Worm (Caenorhabditis elegans) whole organism, young adult: ENCODE measurements around the gene T23F6.2.
A peak's percentile ranks its signal among the peaks of the same experiment; 100 is the strongest.

Source experiments
- C17E4.6 ChIP-seq: fragments of 200-800 bp; sonication (Bioruptor generic); IDR thresholded peaks from 2 replicates; pipeline ENCODE4 v1.3.6; 2022; ENCODE audit warnings: missing genetic modification reagents, missing genetic modification characterization, missing compliant biosample characterization
- D2030.7 ChIP-seq: fragments of 200-800 bp; sonication (Bioruptor generic); IDR thresholded peaks from 2 replicates; pipeline ENCODE4 v1.3.6; 2022; ENCODE audit warnings: missing genetic modification reagents, missing genetic modification characterization, missing compliant biosample characterization
- F49E8.2 ChIP-seq: sonication (generic microtip); optimal IDR thresholded peaks from 3 replicates; lab custom pipeline; 2017; ENCODE audit warnings: missing genetic modification characterization, mild to moderate bottlenecking, missing compliant biosample characterization, antibody characterized with exemption, moderate library complexity; ENCODE audit not compliant: insufficient read depth
- F55B11.4 ChIP-seq: sonication (generic microtip); optimal IDR thresholded peaks from 2 replicates; lab custom pipeline; 2016; ENCODE audit warnings: missing compliant biosample characterization, missing genetic modification characterization, borderline replicate concordance; ENCODE audit not compliant: insufficient read depth
- F57A8.1 ChIP-seq: fragments of 200-800 bp; sonication (Bioruptor generic); optimal IDR thresholded peaks from 2 replicates; lab custom pipeline; 2018; ENCODE audit warnings: mild to moderate bottlenecking, missing genetic modification characterization, moderate library complexity, missing compliant biosample characterization
- T26A5.8 ChIP-seq: sonication (generic microtip); optimal IDR thresholded peaks from 2 replicates; lab custom pipeline; 2016; ENCODE audit warnings: missing genetic modification characterization, missing compliant biosample characterization
- Y53G8AR.9 ChIP-seq: fragments of 200-800 bp; sonication (Bioruptor generic); conservative IDR thresholded peaks from 2 replicates; pipeline ENCODE4 v1.3.6; 2022; ENCODE audit warnings: missing genetic modification reagents, missing genetic modification characterization, missing compliant biosample characterization
- Y67H2A.10 ChIP-seq: fragments of 200-800 bp; sonication (Bioruptor generic); conservative IDR thresholded peaks from 2 replicates; pipeline ENCODE4 v1.3.6; 2022; ENCODE audit warnings: missing genetic modification reagents, missing genetic modification characterization, missing compliant biosample characterization
- Y95B8A.8 ChIP-seq: fragments of 200-800 bp; sonication (Bioruptor generic); IDR thresholded peaks from 2 replicates; pipeline ENCODE4 v1.3.6; 2022; ENCODE audit warnings: missing genetic modification reagents, missing genetic modification characterization, missing compliant biosample characterization
- ZK185.1 ChIP-seq: sonication (generic microtip); optimal IDR thresholded peaks from 2 replicates; lab custom pipeline; 2016; ENCODE audit warnings: mild to moderate bottlenecking, missing genetic modification characterization, missing compliant biosample characterization; ENCODE audit not compliant: poor library complexity, severe bottlenecking
- akir-1 ChIP-seq: fragments of 200-800 bp; sonication (Bioruptor generic); optimal IDR thresholded peaks from 2 replicates; lab custom pipeline; 2018; ENCODE audit warnings: mild to moderate bottlenecking, missing genetic modification characterization, moderate library complexity, missing compliant biosample characterization
- attf-3 ChIP-seq: fragments of 200-800 bp; sonication (Bioruptor generic); conservative IDR thresholded peaks from 2 replicates; pipeline ENCODE4 v1.3.6; 2022; ENCODE audit warnings: missing genetic modification reagents, missing genetic modification characterization, missing compliant biosample characterization
- bed-2 ChIP-seq: fragments of 200-800 bp; sonication (Bioruptor generic); IDR thresholded peaks from 2 replicates; pipeline ENCODE4 v1.3.6; 2022; ENCODE audit warnings: missing genetic modification reagents, missing genetic modification characterization, missing compliant biosample characterization
- ceh-100 ChIP-seq: fragments of 200-800 bp; sonication (Bioruptor generic); IDR thresholded peaks from 2 replicates; pipeline ENCODE4 v1.3.6; 2022; ENCODE audit warnings: missing genetic modification reagents, missing genetic modification characterization, missing compliant biosample characterization
- ceh-79 ChIP-seq: sonication (generic microtip); optimal IDR thresholded peaks from 2 replicates; lab custom pipeline; 2017; ENCODE audit warnings: mild to moderate bottlenecking, missing genetic modification characterization, missing compliant biosample characterization
- dox-1 ChIP-seq: fragments of 200-800 bp; sonication (Bioruptor generic); IDR thresholded peaks from 2 replicates; pipeline ENCODE4 v1.3.6; 2022; ENCODE audit warnings: missing genetic modification reagents, missing genetic modification characterization, missing compliant biosample characterization
- dpl-1 ChIP-seq: fragments of 150-350 bp; optimal IDR thresholded peaks from 2 replicates; lab custom pipeline; 2014; ENCODE audit warnings: missing biosample characterization, missing genetic modification reagents, missing genetic modification characterization
- him-1 ChIP-seq: sonication (generic microtip); optimal IDR thresholded peaks from 2 replicates; lab custom pipeline; 2016; ENCODE audit warnings: missing genotype, missing genetic modification reagents, missing genetic modification characterization, missing compliant biosample characterization
- hmg-1.2 ChIP-seq: fragments of 200-800 bp; sonication (Bioruptor generic); IDR thresholded peaks from 2 replicates; pipeline ENCODE4 v1.3.6; 2022; ENCODE audit warnings: missing genetic modification reagents, missing genetic modification characterization, missing compliant biosample characterization
- let-607 ChIP-seq, 2 experiments: fragments of 200-800 bp in 1 of 2; sonication (Bioruptor generic) in 1 of 2; sonication (generic microtip) in 1 of 2; optimal IDR thresholded peaks; 2 replicates each; lab custom pipeline; 2016 to 2018; ENCODE audit warnings: mild to moderate bottlenecking in 2 of 2, missing compliant biosample characterization in 2 of 2, missing genetic modification characterization in 2 of 2, moderate library complexity in 2 of 2, missing genotype in 1 of 2
- lin-54 ChIP-seq: fragments of 200-800 bp; sonication (Bioruptor generic); optimal IDR thresholded peaks from 2 replicates; lab custom pipeline; 2018; ENCODE audit warnings: mild to moderate bottlenecking, missing genetic modification characterization, missing compliant biosample characterization
- lir-1 ChIP-seq: fragments of 200-800 bp; sonication (Bioruptor generic); conservative IDR thresholded peaks from 2 replicates; pipeline ENCODE4 v1.3.6; 2022; ENCODE audit warnings: missing genetic modification reagents, missing genetic modification characterization, missing compliant biosample characterization
- lsl-1 ChIP-seq: fragments of 200-800 bp; sonication (Bioruptor generic); optimal IDR thresholded peaks from 2 replicates; lab custom pipeline; 2018; ENCODE audit warnings: mild to moderate bottlenecking, missing genetic modification characterization, moderate library complexity, missing compliant biosample characterization
- madf-6 ChIP-seq: fragments of 200-800 bp; sonication (Bioruptor generic); IDR thresholded peaks from 2 replicates; pipeline ENCODE4 v1.3.6; 2022; ENCODE audit warnings: missing genetic modification reagents, missing genetic modification characterization, missing compliant biosample characterization
- madf-8 ChIP-seq: fragments of 200-800 bp; sonication (Bioruptor generic); conservative IDR thresholded peaks from 2 replicates; pipeline ENCODE4 v1.3.6; 2022; ENCODE audit warnings: missing genetic modification reagents, missing genetic modification characterization, missing compliant biosample characterization
- nfya-1 ChIP-seq: sonication (generic microtip); optimal IDR thresholded peaks from 2 replicates; lab custom pipeline; 2017; ENCODE audit warnings: antibody characterized with exemption, missing compliant biosample characterization, missing genetic modification characterization, borderline replicate concordance; ENCODE audit not compliant: insufficient read depth
- nhr-120 ChIP-seq: fragments of 200-800 bp; sonication (Bioruptor generic); IDR thresholded peaks from 2 replicates; pipeline ENCODE4 v1.3.6; 2022; ENCODE audit warnings: missing genetic modification characterization, missing compliant biosample characterization
- nhr-179 ChIP-seq: sonication (generic microtip); optimal IDR thresholded peaks from 2 replicates; lab custom pipeline; 2016; ENCODE audit warnings: mild to moderate bottlenecking, missing genetic modification characterization, missing compliant biosample characterization
- nhr-80 ChIP-seq: sonication (generic microtip); optimal IDR thresholded peaks from 2 replicates; lab custom pipeline; 2016; ENCODE audit warnings: missing genetic modification characterization, missing compliant biosample characterization
- pbrm-1 ChIP-seq: fragments of 200-800 bp; sonication (Bioruptor generic); IDR thresholded peaks from 2 replicates; pipeline ENCODE4 v1.3.6; 2022; ENCODE audit warnings: missing genetic modification reagents, missing genetic modification characterization, missing compliant biosample characterization
- sdz-38 ChIP-seq: sonication (generic microtip); optimal IDR thresholded peaks from 2 replicates; lab custom pipeline; 2016; ENCODE audit warnings: missing genotype, missing genetic modification characterization, missing compliant biosample characterization
- snpc-1.1 ChIP-seq: sonication (generic microtip); optimal IDR thresholded peaks from 2 replicates; lab custom pipeline; 2017; ENCODE audit warnings: missing genetic modification characterization, mild to moderate bottlenecking, missing compliant biosample characterization, antibody characterized with exemption, moderate library complexity, missing genotype, missing genetic modification reagents; ENCODE audit not compliant: insufficient read depth
- snpc-1.3 ChIP-seq: sonication (generic microtip); optimal IDR thresholded peaks from 2 replicates; lab custom pipeline; 2017; ENCODE audit warnings: missing genetic modification characterization, mild to moderate bottlenecking, missing compliant biosample characterization, antibody characterized with exemption, moderate library complexity, missing genotype, missing genetic modification reagents; ENCODE audit not compliant: insufficient read depth
- snpc-3.4 ChIP-seq: sonication (generic microtip); optimal IDR thresholded peaks from 2 replicates; lab custom pipeline; 2017; ENCODE audit warnings: missing genetic modification characterization, mild to moderate bottlenecking, missing compliant biosample characterization, antibody characterized with exemption, moderate library complexity, missing genotype, missing genetic modification reagents
- tbp1 ChIP-seq: fragments of 200-800 bp; sonication (Bioruptor generic); optimal IDR thresholded peaks from 2 replicates; lab custom pipeline; 2018; ENCODE audit warnings: mild to moderate bottlenecking, missing genetic modification characterization, missing compliant biosample characterization
- zim-3 ChIP-seq: sonication (generic microtip); optimal IDR thresholded peaks from 2 replicates; lab custom pipeline; 2017; ENCODE audit warnings: mild to moderate bottlenecking, missing genetic modification characterization, moderate library complexity, missing compliant biosample characterization
- ztf-28 ChIP-seq: fragments of 200-800 bp; sonication (Bioruptor generic); IDR thresholded peaks from 2 replicates; pipeline ENCODE4 v1.3.6; 2022; ENCODE audit warnings: missing genetic modification reagents, missing genetic modification characterization, missing compliant biosample characterization

T23F6.2 gene

ce11 chrIV:12721106-12721505, at the start of gene T23F6.2:
TSS of gene T23F6.2 (plus strand) at chrIV:12721356.
- no peak for TF ChIP-seq Y53G8AR.9 (GFP tag; lab: Robert Waterston, UW)
- no peak for TF ChIP-seq dox-1 (GFP tag; lab: Robert Waterston, UW)
- TF ChIP-seq Y67H2A.10 (GFP tag; lab: Robert Waterston, UW) = no peak
- no peak for TF ChIP-seq ztf-28 (GFP tag; lab: Robert Waterston, UW)
- TF ChIP-seq C17E4.6 (GFP tag; lab: Robert Waterston, UW) = no peak
- TF ChIP-seq ceh-100 (GFP tag; lab: Robert Waterston, UW) = no peak
- TF ChIP-seq bed-2 (GFP tag; lab: Robert Waterston, UW) = no peak
- no peak for TF ChIP-seq attf-3 (GFP tag; lab: Robert Waterston, UW)
- no peak for TF ChIP-seq akir-1 (GFP tag; lab: Kevin White, UChicago)
- TF ChIP-seq F55B11.4 = no peak
- TF ChIP-seq nhr-120 (GFP tag; lab: Robert Waterston, UW) = no peak
- TF ChIP-seq nhr-179 (tag; lab: Kevin White, UChicago) = no peak
- no peak for TF ChIP-seq madf-8
- TF ChIP-seq zim-3 (tag; lab: Kevin White, UChicago) = no peak
- TF ChIP-seq nhr-80 = no peak
- TF ChIP-seq let-607 (tag; optimal IDR thresholded peaks at IDR 0.05; lab: Kevin White, UChicago) = no peak
- no peak for TF ChIP-seq ZK185.1 (tag; lab: Kevin White, UChicago)
- TF ChIP-seq lin-54 (GFP tag; lab: Kevin White, UChicago) = no peak
- TF ChIP-seq F57A8.1 (GFP tag; lab: Kevin White, UChicago) = no peak
- no peak for TF ChIP-seq ceh-79 (tag; lab: Kevin White, UChicago)
- TF ChIP-seq, all 124 proteins: peak for 0

ce11 chrIV:12674700-12675099, 46.5 kb upstream of the T23F6.2 start, which contains the start of gene T23B5.4:
TSS of gene T23B5.4 (plus strand) at chrIV:12675000.
- no peak for TF ChIP-seq sdz-38 (tag; lab: Kevin White, UChicago)
- TF ChIP-seq T26A5.8 (tag; lab: Kevin White, UChicago) = no peak
- no peak for TF ChIP-seq Y95B8A.8
- no peak for TF ChIP-seq C17E4.6 (GFP tag; lab: Robert Waterston, UW)

ce11 chrIV:12677137-12677536, 44.0 kb upstream of the T23F6.2 start, which contains the start of gene T23B5.6:
TSS of gene T23B5.6 (minus strand) at chrIV:12677237.
- TF ChIP-seq him-1 (tag; lab: Kevin White, UChicago) = peak; percentile 18

DNA sequence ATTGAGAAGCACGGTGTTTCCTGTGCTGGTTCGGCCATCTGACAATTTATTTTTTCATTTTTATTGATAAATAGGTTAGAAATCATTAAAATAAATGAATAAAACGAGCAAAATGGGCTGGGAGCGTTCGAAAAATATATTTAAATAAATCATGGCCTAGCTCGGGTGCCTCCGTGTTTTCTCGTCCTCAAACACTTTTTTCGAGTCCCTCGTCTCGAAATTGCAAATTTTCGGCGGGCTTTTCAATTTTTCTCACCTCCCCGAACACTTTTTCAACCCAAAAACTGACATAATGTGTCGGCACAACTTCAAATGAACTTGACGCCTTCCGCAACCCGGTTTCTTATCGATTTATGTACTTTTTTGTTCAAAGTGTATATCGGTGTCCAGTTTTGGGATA, 36.8 kb upstream of the T23F6.2 start, which contains the start of gene prmt-9:
prmt-9 (minus strand) TSS at position 38 of the 400 bp plus-strand sequence.
- TF ChIP-seq lin-54 (GFP tag; lab: Kevin White, UChicago) = no peak
- no peak for TF ChIP-seq F49E8.2 (tag; lab: Kevin White, UChicago)
- TF ChIP-seq nfya-1 (tag; lab: Kevin White, UChicago) = no peak
- no peak for TF ChIP-seq pbrm-1 (GFP tag; lab: Robert Waterston, UW)
- peak; percentile 38 for TF ChIP-seq dpl-1 (GFP tag; lab: Kevin White, UChicago)
- TF ChIP-seq, all 124 proteins: peak for 1

- TF ChIP-seq ceh-79 (tag; lab: Kevin White, UChicago) (no peak), madf-6 (GFP tag; lab: Robert Waterston, UW) (peak; percentile 51; the same call in 1 of the 2 replicates), hmg-1.2 (GFP tag; lab: Robert Waterston, UW) (peak; percentile 23; the same call in 1 of the 2 replicates), lin-54 (GFP tag; lab: Kevin White, UChicago) (peak; percentile 49), lsl-1 (GFP tag; lab: Kevin White, UChicago) (peak; percentile 80), snpc-1.1 (tag; lab: Kevin White, UChicago) (no peak), lir-1 (no peak), tbp1 (GFP tag; lab: Kevin White, UChicago) (peak; percentile 17), D2030.7 (GFP tag; lab: Robert Waterston, UW) (peak; percentile 49; the same call in 1 of the 2 replicates), F49E8.2 (tag; lab: Kevin White, UChicago) (peak; percentile 39), snpc-1.3 (tag; lab: Kevin White, UChicago) (peak; percentile 54), snpc-3.4 (tag; lab: Kevin White, UChicago) (peak; percentile 10)
Observed at ce11 chrIV:12684826-12685594, 36.1 kb upstream of the T23F6.2 start.
